Worm (Caenorhabditis elegans) whole organism, L2 larva: ENCODE measurements around the gene F14E5.8.

Experiments used
- Y55F3AM.14 ChIP-seq: fragments of 200-800 bp; sonication (Bioruptor generic); optimal IDR thresholded peaks from 2 replicates; lab custom pipeline; 2018; ENCODE audit warnings: mild to moderate bottlenecking, missing genetic modification characterization, missing compliant biosample characterization
- egl-27 ChIP-seq: sonication (generic microtip); optimal IDR thresholded peaks from 3 replicates; lab custom pipeline; 2017; ENCODE audit warnings: missing biosample characterization, missing genetic modification reagents, missing genetic modification characterization

ce11 chrII:8399064-8399463 lies 20.8 kb upstream of the F14E5.8 start, which contains the start of gene dod-23:
- TF ChIP-seq Y55F3AM.14 (GFP tag; lab: Kevin White, UChicago) (no peak), egl-27 (no peak)
